Fruit fly (Drosophila melanogaster): ENCODE data around the gene CG42523.

Gene CG42523

dm6 chr2L:4810697-4811490, 48.2 kb downstream of the CG42523 start (continued):
- TF ChIP-seq otp (GFP tag; IDR thresholded peaks at IDR 0.05) (no peak), Oli (tag; optimal IDR thresholded peaks at IDR 0.05) (peak; percentile 83), Aef1 (GFP tag; IDR thresholded peaks at IDR 0.05) (peak; percentile 59), ind (GFP tag; optimal IDR thresholded peaks at IDR 0.05) (peak; percentile 31), Ets97D (GFP tag; optimal IDR thresholded peaks at IDR 0.05) (peak; percentile 29), ewg (GFP tag; optimal IDR thresholded peaks at IDR 0.05) (peak; percentile 27), z (GFP tag; IDR thresholded peaks at IDR 0.05) (no peak), twi (tag; optimal IDR thresholded peaks at IDR 0.05) (peak; percentile 46), CG2129 (GFP tag; IDR thresholded peaks at IDR 0.05; ENCODE audit: partially characterized antibody) (no peak), gcm (GFP tag; optimal IDR thresholded peaks at IDR 0.05) (no peak), CG2875 (GFP tag; optimal IDR thresholded peaks at IDR 0.05) (peak; percentile 57), CG12744 (GFP tag; optimal IDR thresholded peaks at IDR 0.05) (no peak), Awh (GFP tag; IDR thresholded peaks at IDR 0.05) (no peak), CG2120 (GFP tag; optimal IDR thresholded peaks at IDR 0.05) (peak; percentile 82), HmgD (GFP tag; optimal IDR thresholded peaks at IDR 0.05) (no peak), Stat92E (GFP tag; optimal IDR thresholded peaks at IDR 0.05) (no peak), Optix (GFP tag; IDR thresholded peaks at IDR 0.05) (peak; percentile 12; the same call in 1 of the 3 replicates), CG11695 (GFP tag; IDR thresholded peaks at IDR 0.05) (peak; percentile 32; the same call in 1 of the 3 replicates), CG14667 (GFP tag; IDR thresholded peaks at IDR 0.05) (no peak), lab (GFP tag; optimal IDR thresholded peaks at IDR 0.05) (peak; percentile 17), inv (GFP tag; IDR thresholded peaks at IDR 0.05; ENCODE audit: partially characterized antibody) (no peak), cg (GFP tag; optimal IDR thresholded peaks at IDR 0.05) (no peak), CG12104 (GFP tag; optimal IDR thresholded peaks at IDR 0.05) (peak; percentile 62), CG31365 (tag; optimal IDR thresholded peaks at IDR 0.05) (no peak), chn (GFP tag; optimal IDR thresholded peaks at IDR 0.05) (peak; percentile 29), B-H1 (GFP tag; IDR thresholded peaks at IDR 0.05) (no peak), CG7372 (GFP tag; IDR thresholded peaks at IDR 0.05) (no peak), amos (GFP tag; IDR thresholded peaks at IDR 0.05; ENCODE audit: partially characterized antibody) (no peak), sd (tag; optimal IDR thresholded peaks at IDR 0.05) (no peak), D19A (tag; optimal IDR thresholded peaks at IDR 0.05) (peak; percentile 100), Ptx1 (GFP tag; IDR thresholded peaks at IDR 0.05) (peak; percentile 68), Eip74EF (GFP tag; optimal IDR thresholded peaks at IDR 0.05) (peak in 1 of 2 experiments; percentile 59), tgo (GFP tag; IDR thresholded peaks at IDR 0.05) (peak; percentile 50; the same call in 2 of the 3 replicates), CG2199 (GFP tag; IDR thresholded peaks at IDR 0.05) (no peak), CG9817 (tag; optimal IDR thresholded peaks at IDR 0.05) (peak; percentile 44), CG31224 (GFP tag; IDR thresholded peaks at IDR 0.05) (peak; percentile 89), CG12299 (tag; optimal IDR thresholded peaks at IDR 0.05) (no peak), tll (GFP tag; optimal IDR thresholded peaks at IDR 0.05) (no peak), hbn (GFP tag; IDR thresholded peaks at IDR 0.05; ENCODE audit: partially characterized antibody) (no peak), CG10979 (tag; optimal IDR thresholded peaks at IDR 0.05) (peak; percentile 64), CG10366 (GFP tag; IDR thresholded peaks at IDR 0.05) (no peak), CG15601 (tag; optimal IDR thresholded peaks at IDR 0.05) (peak; percentile 54), CG33213 (GFP tag; optimal IDR thresholded peaks at IDR 0.05) (no peak), maf-S (GFP tag; optimal IDR thresholded peaks at IDR 0.05) (no peak), ERR (GFP tag; optimal IDR thresholded peaks at IDR 0.05) (no peak), CG17359 (tag; optimal IDR thresholded peaks at IDR 0.05) (peak; percentile 25), Antp (GFP tag; optimal IDR thresholded peaks at IDR 0.05) (no peak), HLH3B (GFP tag; IDR thresholded peaks at IDR 0.05) (no peak; the same call in 1 of the 2 replicates)

Measured in whole organism, embryonic.